Fruit fly (Drosophila melanogaster) whole organism, wandering third instar larva: ENCODE data around the gene CG31915.
A peak's percentile ranks its signal among the peaks of the same experiment; 100 is the strongest.

Experiments
- CG32264 ChIP-seq: fragments of 200-800 bp; sonication (Bioruptor generic); optimal IDR thresholded peaks from 2 replicates; lab custom pipeline; 2016; ENCODE audit warnings: missing biosample characterization, missing genetic modification characterization
- CG9705 ChIP-seq: fragments of 200-800 bp; sonication (Bioruptor generic); optimal IDR thresholded peaks from 2 replicates; lab custom pipeline; 2018; ENCODE audit warnings: missing biosample characterization, mild to moderate bottlenecking, missing genetic modification characterization
- CrebA ChIP-seq: fragments of 200-800 bp; sonication (Bioruptor generic); optimal IDR thresholded peaks from 2 replicates; lab custom pipeline; 2016; ENCODE audit warnings: missing biosample characterization, mild to moderate bottlenecking, missing genetic modification characterization, borderline replicate concordance
- Dfd ChIP-seq: fragments of >200 bp; optimal IDR thresholded peaks from 2 replicates; lab custom pipeline; 2017; ENCODE audit warnings: missing biosample characterization, missing genetic modification characterization
- Dif ChIP-seq: fragments of 200-275, 200-300 bp; sonication (Bioruptor generic); optimal IDR thresholded peaks from 2 replicates; lab custom pipeline; 2018; ENCODE audit warnings: missing biosample characterization, missing genetic modification characterization; ENCODE audit not compliant: partially characterized antibody
- GATAd ChIP-seq: sonication (Bioruptor generic); optimal IDR thresholded peaks from 2 replicates; lab custom pipeline; 2016; ENCODE audit warnings: missing biosample characterization, missing genetic modification characterization
- HLH106 ChIP-seq: fragments of 200-800 bp; optimal IDR thresholded peaks from 3 replicates; lab custom pipeline; 2019; ENCODE audit warnings: missing biosample characterization, mild to moderate bottlenecking, missing genetic modification characterization, moderate library complexity
- Hnf4 ChIP-seq: fragments of 200-800 bp; sonication (Bioruptor generic); optimal IDR thresholded peaks from 2 replicates; lab custom pipeline; 2016; ENCODE audit warnings: missing biosample characterization, mild to moderate bottlenecking, missing genetic modification characterization
- Hr78 ChIP-seq: fragments of >200 bp; optimal IDR thresholded peaks from 2 replicates; lab custom pipeline; 2017; ENCODE audit warnings: missing biosample characterization, missing genetic modification characterization
- Hr83 ChIP-seq: fragments of 200-300 bp; sonication (Bioruptor generic); optimal IDR thresholded peaks from 2 replicates; lab custom pipeline; 2016; ENCODE audit warnings: missing biosample characterization, mild to moderate bottlenecking, missing genetic modification characterization, moderate library complexity; ENCODE audit not compliant: poor library complexity, severe bottlenecking
- Jra ChIP-seq: sonication (Bioruptor generic); optimal IDR thresholded peaks from 2 replicates; lab custom pipeline; 2016; ENCODE audit warnings: missing biosample characterization, missing genetic modification characterization
- Mio ChIP-seq: sonication (Bioruptor generic); optimal IDR thresholded peaks from 2 replicates; lab custom pipeline; 2016; ENCODE audit warnings: missing biosample characterization, missing genetic modification characterization
- Myc ChIP-seq: fragments of >200 bp; optimal IDR thresholded peaks from 2 replicates; lab custom pipeline; 2017
- N ChIP-seq: fragments of >200 bp; optimal IDR thresholded peaks from 2 replicates; lab custom pipeline; 2018; ENCODE audit warnings: missing biosample characterization, missing external identifiers, missing genetic modification characterization
- OdsH ChIP-seq: fragments of 200-800 bp; sonication (Bioruptor generic); optimal IDR thresholded peaks from 2 replicates; lab custom pipeline; 2016; ENCODE audit warnings: missing biosample characterization, mild to moderate bottlenecking, missing genetic modification characterization
- Rel ChIP-seq, 2 experiments: fragments of 200-800 bp; sonication (Bioruptor generic) in 1 of 2; optimal IDR thresholded peaks; 2 replicates in 1 of 2; 3 replicates in 1 of 2; lab custom pipeline; 2016 to 2019; ENCODE audit warnings: mild to moderate bottlenecking in 2 of 2, missing biosample characterization in 2 of 2, missing genetic modification characterization in 2 of 2, moderate library complexity in 1 of 2
- Sp1 ChIP-seq: fragments of 200-800 bp; sonication (Bioruptor generic); optimal IDR thresholded peaks from 3 replicates; lab custom pipeline; 2019; ENCODE audit warnings: missing biosample characterization, mild to moderate bottlenecking, missing genetic modification characterization, moderate library complexity
- Vsx2 ChIP-seq: fragments of 200-300, 225-300 bp; sonication (Bioruptor generic); optimal IDR thresholded peaks from 2 replicates; lab custom pipeline; 2018; ENCODE audit warnings: missing biosample characterization, missing genetic modification characterization; ENCODE audit not compliant: partially characterized antibody
- br ChIP-seq: fragments of 200-800 bp; sonication (Bioruptor generic); optimal IDR thresholded peaks from 2 replicates; lab custom pipeline; 2016; ENCODE audit warnings: missing biosample characterization, missing genetic modification characterization
- brk ChIP-seq: fragments of 200-800 bp; sonication (Bioruptor generic); optimal IDR thresholded peaks from 2 replicates; lab custom pipeline; 2016; ENCODE audit warnings: missing biosample characterization, mild to moderate bottlenecking, missing genetic modification characterization
- dl ChIP-seq, 2 experiments: fragments of 175-275, 200-275 bp in 1 of 2; fragments of 200-275 bp in 1 of 2; sonication (Bioruptor generic); optimal IDR thresholded peaks; lab custom pipeline; 2018; ENCODE audit warnings: mild to moderate bottlenecking in 2 of 2, missing biosample characterization in 2 of 2, missing genetic modification characterization in 2 of 2, moderate library complexity in 2 of 2; ENCODE audit not compliant: partially characterized antibody in 2 of 2, insufficient read depth in 1 of 2
- dmrt93B ChIP-seq: fragments of 200-800 bp; sonication (Bioruptor generic); optimal IDR thresholded peaks from 2 replicates; lab custom pipeline; 2018; ENCODE audit warnings: missing biosample characterization, mild to moderate bottlenecking, missing genetic modification characterization
- dsf ChIP-seq: sonication (Bioruptor generic); optimal IDR thresholded peaks from 2 replicates; lab custom pipeline; 2016; ENCODE audit warnings: missing biosample characterization, missing genetic modification characterization, borderline replicate concordance
- ey ChIP-seq: fragments of 200-800 bp; sonication (Bioruptor generic); optimal IDR thresholded peaks from 2 replicates; lab custom pipeline; 2016; ENCODE audit warnings: missing biosample characterization, missing genetic modification characterization
- foxo ChIP-seq, 2 experiments: fragments of 200-800 bp; sonication (Bioruptor generic); optimal IDR thresholded peaks; 2 replicates in 1 of 2; 3 replicates in 1 of 2; lab custom pipeline; 2016 to 2017; ENCODE audit warnings: missing biosample characterization in 2 of 2, missing genetic modification characterization in 2 of 2
- fru ChIP-seq: fragments of 200-800 bp; sonication (Bioruptor generic); optimal IDR thresholded peaks from 3 replicates; lab custom pipeline; 2016; ENCODE audit warnings: missing biosample characterization, mild to moderate bottlenecking, missing genetic modification characterization
- h ChIP-seq: fragments of 200-800 bp; sonication (Bioruptor generic); optimal IDR thresholded peaks from 3 replicates; lab custom pipeline; 2016; ENCODE audit warnings: missing biosample characterization, mild to moderate bottlenecking, missing genetic modification characterization
- jim ChIP-seq: fragments of 175-275, 200-325 bp; sonication (Bioruptor generic); optimal IDR thresholded peaks from 2 replicates; lab custom pipeline; 2016; ENCODE audit warnings: missing biosample characterization, mild to moderate bottlenecking, missing genetic modification characterization
- lola ChIP-seq: fragments of >200 bp; optimal IDR thresholded peaks from 2 replicates; lab custom pipeline; 2017; ENCODE audit warnings: missing biosample characterization, missing genetic modification characterization
- pan ChIP-seq: fragments of >200 bp; optimal IDR thresholded peaks from 2 replicates; lab custom pipeline; 2017
- psq ChIP-seq: fragments of 200-800 bp; sonication (Bioruptor generic); optimal IDR thresholded peaks from 3 replicates; lab custom pipeline; 2017; ENCODE audit warnings: missing biosample characterization, mild to moderate bottlenecking, missing genetic modification characterization, moderate library complexity
- rgr ChIP-seq: fragments of 200-800 bp; sonication (Bioruptor generic); optimal IDR thresholded peaks from 3 replicates; lab custom pipeline; 2016; ENCODE audit warnings: missing biosample characterization, mild to moderate bottlenecking, missing genetic modification characterization
- sage ChIP-seq: fragments of 200-800 bp; sonication (Bioruptor generic); optimal IDR thresholded peaks from 2 replicates; lab custom pipeline; 2016; ENCODE audit warnings: missing biosample characterization, mild to moderate bottlenecking, missing genetic modification characterization
- sv ChIP-seq: fragments of 200-800 bp; sonication (Bioruptor generic); optimal IDR thresholded peaks from 3 replicates; lab custom pipeline; 2016; ENCODE audit warnings: missing biosample characterization, missing genetic modification characterization
- woc ChIP-seq: sonication (Bioruptor generic); optimal IDR thresholded peaks from 2 replicates; lab custom pipeline; 2016; ENCODE audit warnings: missing biosample characterization, mild to moderate bottlenecking, missing genetic modification characterization

CG31915 gene

DNA sequence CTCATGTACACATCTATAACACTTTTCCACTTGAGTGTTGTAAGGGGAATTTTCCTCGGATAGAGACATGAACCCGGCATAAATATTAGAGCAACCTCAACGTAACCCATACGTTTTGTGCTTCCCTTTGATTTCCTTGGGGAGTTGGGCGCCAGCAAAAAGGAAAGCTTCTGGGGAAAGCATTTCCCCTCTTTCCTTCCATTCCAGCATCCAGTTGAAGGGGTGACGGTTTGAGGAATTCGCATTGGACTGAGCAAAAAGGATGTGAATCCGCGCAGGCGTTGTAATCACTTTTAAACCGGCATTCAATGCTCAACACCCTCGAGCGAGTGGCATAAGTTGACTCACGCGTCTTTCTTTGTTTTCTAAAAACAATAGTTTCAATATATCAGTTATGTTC lies 13.0 kb upstream of the CG31915 start:
- TF ChIP-seq ey (no peak), pan (lab: Kevin White, UChicago) (no peak)

DNA sequence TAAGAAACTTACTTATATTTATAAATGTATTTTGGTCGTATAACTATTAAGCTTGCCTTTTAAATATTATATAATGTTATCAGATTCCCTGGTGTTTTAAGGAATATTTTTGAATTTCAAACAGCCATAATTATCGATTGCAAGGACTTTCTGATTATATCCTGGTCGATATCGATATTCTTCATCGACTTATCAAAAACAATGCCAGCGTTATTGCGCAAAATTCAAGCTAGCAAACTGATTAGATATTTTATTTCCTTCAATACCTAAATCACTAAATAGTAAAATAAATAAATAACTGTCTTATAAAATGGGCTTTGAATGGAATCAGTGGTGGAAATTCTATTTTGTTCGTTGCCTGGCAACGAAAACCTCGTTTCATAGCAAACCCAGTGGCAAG lies 10.5 kb upstream of the CG31915 start, which contains the start of gene CG14020:
TSS of gene CG14020 (plus strand) at position 345 of the 400 bp plus-strand sequence.
- TF ChIP-seq pan (lab: Kevin White, UChicago), result no peak
- TF ChIP-seq dsf (GFP tag; lab: Kevin White, UChicago), result no peak
- TF ChIP-seq OdsH, result no peak
- TF ChIP-seq Rel (GFP tag; optimal IDR thresholded peaks at IDR 0.05; lab: Kevin White, UChicago), result no peak
- TF ChIP-seq Rel (tag; optimal IDR thresholded peaks at IDR 0.05; lab: Kevin White, UChicago), result no peak
- no peak for TF ChIP-seq h (GFP tag; lab: Kevin White, UChicago)
- no peak for TF ChIP-seq foxo (GFP tag; optimal IDR thresholded peaks at IDR 0.05; lab: Kevin White, UChicago)
- no peak for TF ChIP-seq GATAd (GFP tag; lab: Kevin White, UChicago)
- no peak for TF ChIP-seq rgr (GFP tag; lab: Kevin White, UChicago)
- no peak for TF ChIP-seq Jra (GFP tag; lab: Kevin White, UChicago)
- TF ChIP-seq woc (GFP tag; lab: Kevin White, UChicago), result no peak
- no peak for TF ChIP-seq Hnf4 (GFP tag; lab: Kevin White, UChicago)
- no peak for TF ChIP-seq N
- no peak for TF ChIP-seq sage (GFP tag; lab: Kevin White, UChicago)

DNA sequence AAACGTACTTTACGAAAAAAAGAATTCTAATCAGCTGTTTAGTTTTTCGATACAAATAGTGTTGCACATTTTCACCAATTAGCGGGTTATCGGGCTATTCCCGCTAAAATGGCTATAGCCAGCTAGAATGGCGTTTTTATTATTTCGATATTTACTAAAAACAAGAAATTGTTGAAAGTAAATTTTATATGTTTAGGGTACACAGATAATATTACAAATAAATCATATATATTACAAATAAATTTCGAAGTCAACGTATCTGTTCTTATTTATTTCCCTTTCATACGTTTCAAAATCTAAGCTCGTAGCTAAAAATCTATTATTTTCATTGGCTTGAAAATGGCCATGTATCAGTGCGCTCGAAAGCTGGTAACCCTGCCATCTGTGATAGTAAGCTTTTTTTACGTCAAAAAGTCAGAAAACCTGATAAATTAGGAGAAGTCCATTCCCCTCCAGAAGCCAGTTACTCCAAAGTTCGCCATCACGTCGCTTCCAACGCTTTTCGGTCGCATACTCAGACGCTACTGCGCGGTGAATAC lies 8.0 kb upstream of the CG31915 start, which contains the start of the genes CG7382 and cl:
TSS of gene CG7382 (minus strand) at position 51 of the 539 bp plus-strand sequence.
TSS of gene cl (plus strand) at position 290 of the 539 bp plus-strand sequence.
- peak; percentile 12 for TF ChIP-seq rgr (GFP tag; lab: Kevin White, UChicago)
- TF ChIP-seq HLH106 (tag; lab: Kevin White, UChicago), result peak; percentile 71
- TF ChIP-seq sv (GFP tag; lab: Kevin White, UChicago), result no peak
- TF ChIP-seq dmrt93B, result peak; percentile 44
- TF ChIP-seq psq (GFP tag; lab: Kevin White, UChicago), result peak; percentile 19
- TF ChIP-seq Myc, result peak; percentile 99
- TF ChIP-seq lola (GFP tag; lab: Kevin White, UChicago), result no peak
- TF ChIP-seq CG9705 (GFP tag; lab: Kevin White, UChicago), result peak; percentile 20
- TF ChIP-seq GATAd (GFP tag; lab: Kevin White, UChicago), result no peak
- TF ChIP-seq Sp1 (GFP tag; lab: Kevin White, UChicago), result peak; percentile 30
- peak; percentile 5 for TF ChIP-seq OdsH
- TF ChIP-seq Dfd (GFP tag; lab: Kevin White, UChicago), result no peak
- no peak for TF ChIP-seq Rel (GFP tag; optimal IDR thresholded peaks at IDR 0.05; lab: Kevin White, UChicago)
- peak; percentile 56 for TF ChIP-seq Rel (tag; optimal IDR thresholded peaks at IDR 0.05; lab: Kevin White, UChicago)
- no peak for TF ChIP-seq CrebA (GFP tag; lab: Kevin White, UChicago)
- TF ChIP-seq fru (GFP tag; lab: Kevin White, UChicago), result peak; percentile 12
- TF ChIP-seq foxo (GFP tag; optimal IDR thresholded peaks at IDR 0.05; lab: Kevin White, UChicago), result peak in 1 of 2 experiments; percentile 64
- peak; percentile 50 for TF ChIP-seq h (GFP tag; lab: Kevin White, UChicago)
- TF ChIP-seq, all 38 proteins: peak for 12

DNA sequence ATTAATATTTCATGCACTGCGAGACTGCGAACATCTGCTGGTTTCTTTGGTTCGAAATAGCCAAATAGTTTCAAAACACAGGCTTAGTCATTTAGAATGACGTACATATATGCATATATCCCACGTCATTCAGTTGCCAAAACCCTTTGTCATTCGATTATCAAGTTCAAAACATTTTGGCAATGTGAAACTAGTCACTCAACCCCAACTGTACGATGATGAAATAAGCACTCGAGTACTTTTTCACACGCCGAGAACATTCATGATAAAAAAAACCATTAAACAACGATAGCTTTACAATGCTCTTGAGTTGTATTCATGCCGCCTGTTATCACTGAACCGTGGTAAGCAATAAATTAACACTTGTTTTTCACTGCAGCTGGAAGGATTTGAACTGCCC lies 7.2 kb upstream of the CG31915 start:
- TF ChIP-seq rgr (GFP tag; lab: Kevin White, UChicago) (peak; percentile 7), foxo (GFP tag; optimal IDR thresholded peaks at IDR 0.05; lab: Kevin White, UChicago) (peak in 1 of 2 experiments; percentile 18), sage (GFP tag; lab: Kevin White, UChicago) (no peak)
- TF ChIP-seq, all 38 proteins: peak for 2

DNA sequence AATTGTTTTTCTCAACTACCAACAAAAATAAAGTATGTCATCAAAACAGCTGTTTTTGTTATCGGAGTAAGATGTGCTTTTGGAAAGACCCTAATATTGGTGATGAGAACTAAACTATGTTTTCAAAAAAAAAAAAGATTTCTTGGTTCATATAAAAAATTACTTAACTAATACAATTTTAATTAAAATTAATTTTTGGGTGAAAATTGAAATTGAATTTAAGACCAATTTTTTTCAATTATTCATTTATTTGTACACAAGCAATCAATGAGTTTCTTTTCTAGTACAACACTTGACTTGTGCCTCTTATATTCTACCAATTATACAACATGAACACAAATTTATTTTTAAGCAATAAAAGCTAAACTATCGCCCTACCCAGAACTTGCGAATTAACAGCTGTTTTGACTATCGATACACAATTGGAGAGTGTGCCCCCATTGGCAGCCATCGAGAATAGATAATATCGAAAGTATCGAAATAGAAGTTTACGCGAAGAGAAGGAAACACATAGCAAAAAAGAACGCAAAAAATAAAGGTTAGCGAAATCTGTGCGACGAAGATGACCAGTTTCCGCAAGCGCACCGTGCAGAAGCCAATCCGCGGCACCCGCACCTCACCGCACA lies 4.0 kb upstream of the CG31915 start, which contains the start of the genes Vps52 and Elp4:
TSS of gene Vps52 (minus strand) at position 51 of the 626 bp plus-strand sequence.
TSS of gene Elp4 (plus strand) at position 292 of the 626 bp plus-strand sequence.
- no peak for TF ChIP-seq fru (GFP tag; lab: Kevin White, UChicago)
- no peak for TF ChIP-seq jim (GFP tag; lab: Kevin White, UChicago)
- no peak for TF ChIP-seq Dfd (GFP tag; lab: Kevin White, UChicago)
- TF ChIP-seq Hr83 (GFP tag; lab: Kevin White, UChicago), result peak; percentile 1
- no peak for TF ChIP-seq CrebA (GFP tag; lab: Kevin White, UChicago)
- TF ChIP-seq Hnf4 (GFP tag; lab: Kevin White, UChicago), result no peak
- peak; percentile 82 for TF ChIP-seq HLH106 (tag; lab: Kevin White, UChicago)
- no peak for TF ChIP-seq Rel (GFP tag; optimal IDR thresholded peaks at IDR 0.05; lab: Kevin White, UChicago)
- TF ChIP-seq Rel (tag; optimal IDR thresholded peaks at IDR 0.05; lab: Kevin White, UChicago), result peak; percentile 31
- peak; percentile 79 for TF ChIP-seq Sp1 (GFP tag; lab: Kevin White, UChicago)
- no peak for TF ChIP-seq brk (GFP tag; lab: Kevin White, UChicago)
- TF ChIP-seq sv (GFP tag; lab: Kevin White, UChicago), result peak; percentile 65
- TF ChIP-seq dl (GFP tag; optimal IDR thresholded peaks at IDR 0.05; lab: Kevin White, UChicago; ENCODE audit: insufficient read depth in 1 of 2, partially characterized antibody in 2 of 2), result no peak
- TF ChIP-seq Myc, result peak; percentile 71
- TF ChIP-seq psq (GFP tag; lab: Kevin White, UChicago), result peak; percentile 72
- no peak for TF ChIP-seq Vsx2 (GFP tag; lab: Kevin White, UChicago)
- TF ChIP-seq OdsH, result peak; percentile 70
- no peak for TF ChIP-seq Hr78 (GFP tag; lab: Kevin White, UChicago)
- peak; percentile 51 for TF ChIP-seq CG9705 (GFP tag; lab: Kevin White, UChicago)
- no peak for TF ChIP-seq dsf (GFP tag; lab: Kevin White, UChicago)
- TF ChIP-seq br (GFP tag; lab: Kevin White, UChicago), result no peak
- peak in 1 of 2 experiments; percentile 82 for TF ChIP-seq foxo (GFP tag; optimal IDR thresholded peaks at IDR 0.05; lab: Kevin White, UChicago)
- TF ChIP-seq CG32264 (GFP tag; lab: Kevin White, UChicago), result no peak
- no peak for TF ChIP-seq Jra (GFP tag; lab: Kevin White, UChicago)
- peak; percentile 61 for TF ChIP-seq ey
- TF ChIP-seq Dif, result no peak
- TF ChIP-seq Mio (GFP tag; lab: Kevin White, UChicago), result no peak
